Fruit fly (Drosophila melanogaster): ENCODE data around the gene CG32221.
A peak's percentile ranks its signal among the peaks of the same experiment; 100 is the strongest.

Gene CG32221

DNA sequence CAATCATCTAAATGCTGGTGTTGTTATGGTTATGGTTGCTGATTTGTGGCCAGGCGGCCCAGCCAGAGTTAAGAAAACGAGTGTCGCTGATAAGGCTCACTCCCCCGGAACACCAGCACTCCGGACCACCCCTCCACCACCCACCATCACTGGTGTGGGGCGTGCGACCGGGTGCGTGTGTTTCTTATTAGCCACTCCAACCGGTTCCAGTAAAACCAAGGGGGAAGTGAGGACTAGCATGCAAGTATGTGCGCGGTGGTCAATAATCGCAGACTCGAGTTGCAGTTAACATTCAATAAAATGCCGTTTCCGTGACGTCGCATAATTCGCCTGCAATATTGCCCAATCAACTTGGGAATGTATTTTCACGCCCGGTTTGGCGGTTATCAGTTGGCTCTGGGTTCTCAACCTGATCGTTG lies 38.0 kb downstream of the CG32221 start (continued):
- no peak for TF ChIP-seq CG6254 (GFP tag; optimal IDR thresholded peaks at IDR 0.05)
- TF ChIP-seq lbe (GFP tag; optimal IDR thresholded peaks at IDR 0.05), result no peak
- TF ChIP-seq Spps (tag; optimal IDR thresholded peaks at IDR 0.05), result no peak
- no peak for TF ChIP-seq Atf3 (GFP tag; optimal IDR thresholded peaks at IDR 0.05)
- TF ChIP-seq ab (GFP tag; optimal IDR thresholded peaks at IDR 0.05), result no peak
- peak in 1 of 2 experiments; percentile 21 for TF ChIP-seq Pdp1 (GFP tag; optimal IDR thresholded peaks at IDR 0.05)
- TF ChIP-seq psq (GFP tag; optimal IDR thresholded peaks at IDR 0.05), result peak; percentile 27
- no peak for TF ChIP-seq CG5953 (GFP tag; IDR thresholded peaks at IDR 0.05)
- TF ChIP-seq gsb-n (tag; optimal IDR thresholded peaks at IDR 0.05), result no peak
- no peak for TF ChIP-seq CG14441 (GFP tag; IDR thresholded peaks at IDR 0.05)
- no peak for TF ChIP-seq ind (GFP tag; optimal IDR thresholded peaks at IDR 0.05)
- TF ChIP-seq sob (GFP tag; IDR thresholded peaks at IDR 0.05), result no peak
- TF ChIP-seq CG9437 (GFP tag; optimal IDR thresholded peaks at IDR 0.05), result no peak
- TF ChIP-seq CG8388 (GFP tag; optimal IDR thresholded peaks at IDR 0.05), result no peak
- TF ChIP-seq onecut (GFP tag; IDR thresholded peaks at IDR 0.05), result no peak
- no peak for TF ChIP-seq CG17829 (tag; optimal IDR thresholded peaks at IDR 0.05)
- peak; percentile 72 for TF ChIP-seq Med (GFP tag)
- no peak for TF ChIP-seq CG15011 (GFP tag; optimal IDR thresholded peaks at IDR 0.05)
- TF ChIP-seq MTF-1 (GFP tag; optimal IDR thresholded peaks at IDR 0.05; ENCODE audit: borderline replicate concordance), result no peak
- peak; percentile 34; the same call in 1 of the 3 replicates for TF ChIP-seq Optix (GFP tag; IDR thresholded peaks at IDR 0.05)
- 0 out of 3 replicates have a peak, but pooled peaks have one; percentile 49 for TF ChIP-seq CG2199 (GFP tag; IDR thresholded peaks at IDR 0.05)
- no peak for TF ChIP-seq zfh2 (GFP tag; optimal IDR thresholded peaks at IDR 0.05)
- TF ChIP-seq HLH54F (GFP tag; optimal IDR thresholded peaks at IDR 0.05), result no peak
- no peak for TF ChIP-seq CG11695 (GFP tag; IDR thresholded peaks at IDR 0.05)
- TF ChIP-seq al (GFP tag; IDR thresholded peaks at IDR 0.05), result no peak
- peak; percentile 55 for TF ChIP-seq sens (GFP tag)
- 0 out of 2 replicates have a peak, but pooled peaks have one; percentile 23 for TF ChIP-seq tna (GFP tag; IDR thresholded peaks at IDR 0.05; ENCODE audit: partially characterized antibody)
- no peak for TF ChIP-seq CG10274 (GFP tag; optimal IDR thresholded peaks at IDR 0.05)
- no peak for TF ChIP-seq sr (GFP tag; IDR thresholded peaks at IDR 0.05)
- TF ChIP-seq BEAF-32 (GFP tag; optimal IDR thresholded peaks at IDR 0.05), result no peak
- no peak for TF ChIP-seq CG6654 (GFP tag; optimal IDR thresholded peaks at IDR 0.05)
- no peak for TF ChIP-seq CG2678 (tag; optimal IDR thresholded peaks at IDR 0.05)

DNA sequence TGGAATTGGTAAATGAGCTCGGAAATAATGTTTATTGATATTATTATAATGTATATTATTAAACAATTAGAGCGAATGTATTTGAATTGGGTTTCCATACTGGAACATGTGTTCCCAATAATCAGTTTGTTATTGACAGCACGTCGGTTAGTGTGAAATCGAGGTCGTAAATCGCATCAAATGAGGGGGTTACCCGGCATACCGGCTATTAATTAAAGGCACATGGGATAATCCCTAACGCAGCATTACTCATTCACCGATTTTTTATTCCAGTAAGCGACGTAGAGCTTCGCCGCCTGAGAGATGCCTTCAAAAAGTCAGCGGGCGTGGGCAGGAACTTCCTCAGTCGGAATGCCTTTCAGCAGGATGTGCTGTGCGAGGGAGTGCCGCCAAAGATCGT lies 39.0 kb downstream of the CG32221 start:
- TF ChIP-seq CG17802 (tag; optimal IDR thresholded peaks at IDR 0.05) (no peak), Ets65A (GFP tag) (peak; percentile 42)
